Worm (Caenorhabditis elegans) whole organism, early embryonic: ENCODE results near the gene tin-9.1.

Source experiments
- B0310.2 ChIP-seq: sonication (generic microtip); optimal IDR thresholded peaks from 2 replicates; lab custom pipeline; 2016; ENCODE audit warnings: mild to moderate bottlenecking, missing genetic modification characterization, missing compliant biosample characterization
- ceh-36 ChIP-seq: sonication (generic microtip); optimal IDR thresholded peaks from 2 replicates; lab custom pipeline; 2016; ENCODE audit warnings: missing genetic modification characterization, inconsistent platforms, missing compliant biosample characterization
- flt-1 ChIP-seq: fragments of 200-800 bp; sonication (Bioruptor generic); IDR thresholded peaks from 2 replicates; pipeline ENCODE4 v1.3.6; 2022; ENCODE audit warnings: missing genetic modification characterization, missing compliant biosample characterization
- scrt-1 ChIP-seq: fragments of 200-800 bp; sonication (Bioruptor generic); IDR thresholded peaks from 2 replicates; pipeline ENCODE4 v1.3.6; 2022; ENCODE audit warnings: missing genetic modification characterization, missing compliant biosample characterization
- tra-4 ChIP-seq: sonication (generic microtip); optimal IDR thresholded peaks from 2 replicates; lab custom pipeline; 2017; ENCODE audit warnings: missing genetic modification characterization, missing compliant biosample characterization

DNA sequence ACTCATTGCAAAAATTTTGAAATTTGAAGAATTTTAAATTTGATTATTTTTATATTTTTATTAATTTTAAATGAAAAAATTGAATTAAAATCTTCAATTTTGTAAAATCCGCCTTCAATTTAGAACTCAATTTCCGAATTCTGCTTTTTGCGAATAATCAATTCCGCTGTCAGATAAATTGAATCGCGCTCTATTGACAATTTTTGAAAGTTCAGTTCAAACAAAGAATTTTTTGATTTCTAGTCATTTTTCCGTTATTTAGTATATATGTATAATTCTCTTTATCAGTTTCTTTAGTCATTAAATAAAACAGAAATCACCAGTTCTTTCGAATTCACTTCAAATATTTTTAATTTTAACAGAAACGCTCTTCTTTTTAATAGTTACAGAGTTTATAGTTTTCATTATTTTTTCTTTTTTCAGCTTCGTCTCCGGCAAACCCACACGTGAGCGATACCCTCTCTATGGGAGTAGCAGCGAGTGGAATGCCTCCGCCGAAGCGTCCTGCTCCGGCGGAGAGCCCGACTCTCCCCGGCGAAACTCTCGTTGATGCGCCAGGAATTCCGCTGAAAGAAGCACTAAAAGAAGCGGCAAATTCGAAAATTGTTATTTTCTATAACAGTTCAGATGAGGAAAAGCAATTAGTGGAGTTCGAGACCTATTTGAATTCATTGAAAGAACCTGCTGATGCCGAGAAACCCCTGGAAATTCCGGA lies 31.5 kb downstream of the tin-9.1 start:
- TF ChIP-seq B0310.2 (tag; lab: Kevin White, UChicago) (no peak), flt-1 (GFP tag; lab: Robert Waterston, UW) (no peak), tra-4 (tag; lab: Kevin White, UChicago) (no peak), scrt-1 (GFP tag; lab: Robert Waterston, UW) (no peak), ceh-36 (tag; lab: Kevin White, UChicago) (no peak)
